Worm (Caenorhabditis elegans): ENCODE data around the gene ZC404.16.

Gene ZC404.16

ce11 chrV:6803992-6804391, 30.4 kb upstream of the ZC404.16 start, which contains the start of gene dmsr-11:
Gene dmsr-11 (minus strand): TSS chrV:6804092.
- TF ChIP-seq ham-2 (GFP tag; optimal IDR thresholded peaks at IDR 0.05) (no peak), ceh-43 (GFP tag; optimal IDR thresholded peaks at IDR 0.05) (no peak), elt-1 (tag; optimal IDR thresholded peaks at IDR 0.05; ENCODE audit: borderline replicate concordance, insufficient read depth) (no peak), blmp-1 (tag; optimal IDR thresholded peaks at IDR 0.05) (no peak), drap-1 (GFP tag; optimal IDR thresholded peaks at IDR 0.05) (no peak), tbx-8 (GFP tag; optimal IDR thresholded peaks at IDR 0.05) (no peak), bed-3 (GFP tag; optimal IDR thresholded peaks at IDR 0.05) (no peak), sptf-1 (tag; optimal IDR thresholded peaks at IDR 0.05) (no peak), ztf-11 (tag; optimal IDR thresholded peaks at IDR 0.05) (no peak), mep-1 (tag; optimal IDR thresholded peaks at IDR 0.05) (no peak), ceh-39 (tag; optimal IDR thresholded peaks at IDR 0.05) (no peak), nhr-237 (tag; optimal IDR thresholded peaks at IDR 0.05) (no peak), mls-2 (tag; optimal IDR thresholded peaks at IDR 0.05) (no peak), flh-1 (GFP tag; optimal IDR thresholded peaks at IDR 0.05) (no peak), mab-5 (tag; optimal IDR thresholded peaks at IDR 0.05) (no peak), nhr-76 (tag; optimal IDR thresholded peaks at IDR 0.05) (no peak), ceh-83 (GFP tag; optimal IDR thresholded peaks at IDR 0.05) (no peak), unc-62 (GFP tag; optimal IDR thresholded peaks at IDR 0.05) (no peak), hlh-1 (tag; optimal IDR thresholded peaks at IDR 0.05) (no peak)

- TF ChIP-seq elt-3 (tag; optimal IDR thresholded peaks at IDR 0.05) (no peak), mep-1 (tag; optimal IDR thresholded peaks at IDR 0.05) (no peak), nhr-2 (tag; optimal IDR thresholded peaks at IDR 0.05) (no peak), pha-4 (tag; optimal IDR thresholded peaks at IDR 0.05) (no peak), ceh-83 (GFP tag; optimal IDR thresholded peaks at IDR 0.05) (no peak), sem-2 (GFP tag; optimal IDR thresholded peaks at IDR 0.05) (no peak), elt-1 (tag; optimal IDR thresholded peaks at IDR 0.05; ENCODE audit: borderline replicate concordance, insufficient read depth) (no peak), tbx-8 (GFP tag; optimal IDR thresholded peaks at IDR 0.05) (no peak), nhr-28 (tag; optimal IDR thresholded peaks at IDR 0.05) (no peak), cnd-1 (tag; optimal IDR thresholded peaks at IDR 0.05) (no peak), snpc-4 (tag; optimal IDR thresholded peaks at IDR 0.05) (no peak), unc-62 (GFP tag; optimal IDR thresholded peaks at IDR 0.05) (no peak), unc-120 (tag; optimal IDR thresholded peaks at IDR 0.05; ENCODE audit: poor library complexity, severe bottlenecking) (no peak), bed-3 (GFP tag; optimal IDR thresholded peaks at IDR 0.05) (no peak), drap-1 (GFP tag; optimal IDR thresholded peaks at IDR 0.05) (no peak), nhr-12 (tag; optimal IDR thresholded peaks at IDR 0.05) (no peak)
Observed at ce11 chrV:6801850-6802249, 28.2 kb upstream of the ZC404.16 start, which contains the start of gene dmsr-10. Gene dmsr-10 (minus strand): TSS chrV:6801950.

- TF ChIP-seq flh-1 (GFP tag; optimal IDR thresholded peaks at IDR 0.05) (no peak), sem-2 (GFP tag; optimal IDR thresholded peaks at IDR 0.05) (no peak), blmp-1 (tag; optimal IDR thresholded peaks at IDR 0.05) (no peak), cnd-1 (tag; optimal IDR thresholded peaks at IDR 0.05) (no peak), elt-1 (tag; optimal IDR thresholded peaks at IDR 0.05; ENCODE audit: borderline replicate concordance, insufficient read depth) (no peak), ceh-43 (GFP tag; optimal IDR thresholded peaks at IDR 0.05) (no peak)
Observed at ce11 chrV:6799564-6799963, 25.9 kb upstream of the ZC404.16 start, which contains the start of gene dmsr-9. Gene dmsr-9 (minus strand): TSS chrV:6799664.

ce11 chrV:6796894-6797293, 23.3 kb upstream of the ZC404.16 start:
- TF ChIP-seq unc-120 (tag; optimal IDR thresholded peaks at IDR 0.05; ENCODE audit: poor library complexity, severe bottlenecking) (peak; percentile 79), ceh-43 (GFP tag; optimal IDR thresholded peaks at IDR 0.05) (no peak), nhr-28 (tag; optimal IDR thresholded peaks at IDR 0.05) (no peak), ham-2 (GFP tag; optimal IDR thresholded peaks at IDR 0.05) (peak; percentile 46), zip-8 (tag; optimal IDR thresholded peaks at IDR 0.05) (no peak), hlh-1 (tag; optimal IDR thresholded peaks at IDR 0.05) (peak; percentile 58), ces-1 (GFP tag; optimal IDR thresholded peaks at IDR 0.05) (peak; percentile 29), mls-2 (tag; optimal IDR thresholded peaks at IDR 0.05) (peak; percentile 33)

- TF ChIP-seq ztf-11 (tag; optimal IDR thresholded peaks at IDR 0.05) (no peak), nhr-12 (tag; optimal IDR thresholded peaks at IDR 0.05) (no peak), blmp-1 (tag; optimal IDR thresholded peaks at IDR 0.05) (no peak), mep-1 (tag; optimal IDR thresholded peaks at IDR 0.05) (no peak), ham-2 (GFP tag; optimal IDR thresholded peaks at IDR 0.05) (no peak), nhr-28 (tag; optimal IDR thresholded peaks at IDR 0.05) (no peak), ceh-39 (tag; optimal IDR thresholded peaks at IDR 0.05) (no peak), sptf-1 (tag; optimal IDR thresholded peaks at IDR 0.05) (no peak), sem-2 (GFP tag; optimal IDR thresholded peaks at IDR 0.05) (no peak), hlh-1 (tag; optimal IDR thresholded peaks at IDR 0.05) (no peak), bed-3 (GFP tag; optimal IDR thresholded peaks at IDR 0.05) (no peak), lin-32 (GFP tag; optimal IDR thresholded peaks at IDR 0.05) (no peak), unc-62 (GFP tag; optimal IDR thresholded peaks at IDR 0.05) (no peak)
Observed at ce11 chrV:6796264-6796663, 22.6 kb upstream of the ZC404.16 start.

Measured in whole organism, mixed stage, embryonic.